Worm (Caenorhabditis elegans): ENCODE measurements around the gene oef-1.

The oef-1 gene

DNA sequence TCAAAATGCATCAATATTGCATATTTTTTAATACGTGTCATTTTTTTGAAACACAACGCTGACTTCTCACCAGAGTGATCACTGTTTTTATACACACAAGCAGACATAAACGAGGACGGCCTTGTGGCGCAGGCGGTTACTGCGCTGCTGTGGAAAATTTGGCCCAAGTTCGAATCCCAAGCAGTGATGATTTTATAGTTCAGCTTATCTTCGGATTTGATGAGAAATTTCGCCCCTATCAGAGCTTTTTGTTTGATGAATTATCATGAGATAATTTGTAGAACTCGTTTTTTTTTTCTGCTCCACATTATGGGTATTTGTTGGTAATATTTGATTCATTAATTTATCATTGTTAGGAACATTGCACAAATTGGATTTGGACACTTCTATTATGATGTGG is 25.7 kb downstream of the oef-1 start:
- TF ChIP-seq ceh-8 (GFP tag; optimal IDR thresholded peaks at IDR 0.05) (no peak), nhr-85 (tag) (no peak), hlh-4 (tag; optimal IDR thresholded peaks at IDR 0.05) (no peak), lir-3 (tag; optimal IDR thresholded peaks at IDR 0.05; ENCODE audit: poor library complexity) (peak; percentile 13), ets-5 (GFP tag; IDR thresholded peaks at IDR 0.05) (no peak), fos-1 (tag; optimal IDR thresholded peaks at IDR 0.05) (peak; percentile 54), fkh-8 (tag; optimal IDR thresholded peaks at IDR 0.05) (peak; percentile 15), mab-9 (GFP tag; IDR thresholded peaks at IDR 0.05) (no peak), snpc-4 (tag; optimal IDR thresholded peaks at IDR 0.05) (peak; percentile 45), nhr-20 (tag; optimal IDR thresholded peaks at IDR 0.05) (peak; percentile 59), unc-62 (GFP tag; optimal IDR thresholded peaks at IDR 0.05) (no peak), unc-86 (tag; optimal IDR thresholded peaks at IDR 0.05) (peak; percentile 17), efl-3 (GFP tag; optimal IDR thresholded peaks at IDR 0.05) (no peak), lin-35 (GFP tag; optimal IDR thresholded peaks at IDR 0.05) (peak; percentile 65 to 75), ztf-4 (tag; optimal IDR thresholded peaks at IDR 0.05) (peak; percentile 54), zag-1 (tag; optimal IDR thresholded peaks at IDR 0.05) (no peak), C04F5.9 (tag; optimal IDR thresholded peaks at IDR 0.05) (no peak), aly-2 (tag; optimal IDR thresholded peaks at IDR 0.05) (peak; percentile 77), dsc-1 (tag; optimal IDR thresholded peaks at IDR 0.05) (peak; percentile 66), nhr-77 (tag; optimal IDR thresholded peaks at IDR 0.05) (peak; percentile 59), xbp-1 (tag; optimal IDR thresholded peaks at IDR 0.05) (peak; percentile 64), ces-1 (GFP tag; optimal IDR thresholded peaks at IDR 0.05) (no peak), nhr-47 (tag; optimal IDR thresholded peaks at IDR 0.05) (peak; percentile 79), jun-1 (tag; optimal IDR thresholded peaks at IDR 0.05) (peak; percentile 47), unc-30 (tag; optimal IDR thresholded peaks at IDR 0.05) (no peak), lin-14 (GFP tag; optimal IDR thresholded peaks at IDR 0.05) (no peak), nhr-90 (tag; optimal IDR thresholded peaks at IDR 0.05; ENCODE audit: poor library complexity) (peak; percentile 76), mep-1 (tag; optimal IDR thresholded peaks at IDR 0.05) (peak; percentile 76), nhr-28 (tag; optimal IDR thresholded peaks at IDR 0.05) (no peak), skn-1 (tag; optimal IDR thresholded peaks at IDR 0.05) (peak; percentile 39), C34B4.2 (tag; optimal IDR thresholded peaks at IDR 0.05) (no peak), unc-98 (GFP tag; IDR thresholded peaks at IDR 0.05) (no peak), lsy-2 (tag; optimal IDR thresholded peaks at IDR 0.05) (peak; percentile 60 to 83), grh-1 (GFP tag; IDR thresholded peaks at IDR 0.05) (peak; percentile 35; the same call in 1 of the 2 replicates), sptf-1 (tag; optimal IDR thresholded peaks at IDR 0.05) (no peak), hpl-2 (GFP tag; optimal IDR thresholded peaks at IDR 0.05) (peak; percentile 50), swsn-7 (tag; optimal IDR thresholded peaks at IDR 0.05) (peak; percentile 69), zip-4 (GFP tag; optimal IDR thresholded peaks at IDR 0.05) (no peak), lin-15B (tag; optimal IDR thresholded peaks at IDR 0.05) (peak; percentile 15), nhr-237 (tag; optimal IDR thresholded peaks at IDR 0.05) (no peak), nhr-71 (tag; optimal IDR thresholded peaks at IDR 0.05) (peak; percentile 75), egl-13 (tag; optimal IDR thresholded peaks at IDR 0.05) (peak; percentile 38), efl-1 (optimal IDR thresholded peaks at IDR 0.05) (peak; percentile 53 to 60), efl-1 (GFP tag; optimal IDR thresholded peaks at IDR 0.05 in 1 of 2) (peak; percentile 52 to 95), ceh-82 (tag; optimal IDR thresholded peaks at IDR 0.05) (peak; percentile 37 to 73 (median 62)), nhr-19 (GFP tag; conservative IDR thresholded peaks at IDR 0.05) (no peak), lin-13 (GFP tag; optimal IDR thresholded peaks at IDR 0.05) (peak; percentile 55), elt-3 (tag; optimal IDR thresholded peaks at IDR 0.05) (peak in 2 of 6 experiments; percentile 0 to 68), pax-3 (tag; optimal IDR thresholded peaks at IDR 0.05) (peak; percentile 14), sox-4 (tag; optimal IDR thresholded peaks at IDR 0.05) (peak; percentile 17), ztf-11 (tag; optimal IDR thresholded peaks at IDR 0.05) (no peak), hlh-17 (GFP tag; optimal IDR thresholded peaks at IDR 0.05; ENCODE audit: borderline replicate concordance) (no peak), egl-27 (tag; optimal IDR thresholded peaks at IDR 0.05) (no peak)
